Fruit fly (Drosophila melanogaster) whole organism, pupa: ENCODE results near the gene CG12620.

ENCODE experiments used
- CG10348 ChIP-seq: fragments of 200-800 bp; sonication (Bioruptor generic); IDR thresholded peaks from 2 replicates; pipeline ENCODE4 v1.3.6; 2022; ENCODE audit warnings: missing biosample characterization, missing genetic modification characterization
- CG12605 ChIP-seq: fragments of 200-800 bp; sonication (Bioruptor generic); IDR thresholded peaks from 2 replicates; pipeline ENCODE4 v1.3.6; 2022; ENCODE audit warnings: missing biosample characterization, missing genetic modification characterization
- CG13204 ChIP-seq: fragments of 200-800 bp; sonication (Bioruptor generic); optimal IDR thresholded peaks from 2 replicates; lab custom pipeline; 2018; ENCODE audit warnings: missing biosample characterization, mild to moderate bottlenecking, missing genetic modification characterization, moderate library complexity
- CG14655 ChIP-seq: fragments of 200-800 bp; sonication (Bioruptor generic); optimal IDR thresholded peaks from 3 replicates; lab custom pipeline; 2017; ENCODE audit warnings: mild to moderate bottlenecking, missing biosample characterization, missing genetic modification reagents, missing genetic modification characterization
- CG15710 ChIP-seq: fragments of 200-800 bp; sonication (Bioruptor generic); optimal IDR thresholded peaks from 2 replicates; lab custom pipeline; 2018; ENCODE audit warnings: missing biosample characterization, mild to moderate bottlenecking, missing genetic modification characterization, moderate library complexity
- CG17806 ChIP-seq: fragments of 200-800 bp; sonication (Bioruptor generic); optimal IDR thresholded peaks from 2 replicates; lab custom pipeline; 2018; ENCODE audit warnings: missing biosample characterization, mild to moderate bottlenecking, missing genetic modification characterization, moderate library complexity
- CG4496 ChIP-seq: fragments of 200-800 bp; sonication (Bioruptor generic); IDR thresholded peaks from 3 replicates; pipeline ENCODE4 v1.3.6; 2022; ENCODE audit warnings: missing biosample characterization, missing genetic modification characterization
- CG8159 ChIP-seq: fragments of 200-800 bp; sonication (Bioruptor generic); optimal IDR thresholded peaks from 3 replicates; lab custom pipeline; 2018; ENCODE audit warnings: missing biosample characterization, mild to moderate bottlenecking, missing genetic modification characterization, moderate library complexity
- CG8301 ChIP-seq: fragments of 200-800 bp; sonication (Bioruptor generic); optimal IDR thresholded peaks from 2 replicates; lab custom pipeline; 2018; ENCODE audit warnings: missing biosample characterization, mild to moderate bottlenecking, missing genetic modification characterization
- EcR ChIP-seq: fragments of 200-800 bp; sonication (Bioruptor generic); optimal IDR thresholded peaks from 3 replicates; lab custom pipeline; 2019; ENCODE audit warnings: missing biosample characterization, missing genetic modification characterization, mild to moderate bottlenecking, moderate library complexity, missing genetic modification reagents
- Pif1B ChIP-seq: fragments of 200-800 bp; sonication (Bioruptor generic); optimal IDR thresholded peaks from 3 replicates; lab custom pipeline; 2016; ENCODE audit warnings: missing biosample characterization, missing genetic modification characterization
- Snoo ChIP-seq: fragments of 200-800 bp; sonication (Bioruptor generic); optimal IDR thresholded peaks from 3 replicates; lab custom pipeline; 2017; ENCODE audit warnings: missing biosample characterization, mild to moderate bottlenecking, missing genetic modification characterization, inconsistent platforms
- gl ChIP-seq: fragments of 200-800 bp; sonication (Bioruptor generic); optimal IDR thresholded peaks from 2 replicates; lab custom pipeline; 2018; ENCODE audit warnings: missing biosample characterization, mild to moderate bottlenecking, missing genetic modification characterization

DNA sequence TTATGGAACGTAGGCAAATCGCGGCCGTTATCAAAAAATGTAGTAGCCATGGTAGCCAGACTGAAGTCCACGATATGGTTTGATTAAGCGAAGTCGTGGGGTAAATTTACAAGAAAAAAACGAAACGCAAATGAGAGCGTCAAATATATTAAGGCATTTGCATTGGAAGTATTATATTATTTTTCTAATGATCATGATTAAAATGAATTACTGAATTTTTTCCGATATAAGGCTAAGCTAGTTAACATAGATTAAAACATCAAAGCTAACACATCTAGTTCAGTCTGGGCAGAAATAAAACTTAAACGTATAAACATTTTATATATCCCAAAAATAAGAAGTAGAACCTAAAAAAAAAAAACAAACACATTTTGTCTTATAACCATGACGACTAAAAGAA, at the start of gene CG12620:
- TF ChIP-seq CG13204 (no peak), CG14655 (no peak), Snoo (tag; lab: Kevin White, UChicago) (no peak), CG12605 (no peak), CG17806 (tag; lab: Kevin White, UChicago) (no peak), CG8159 (no peak), CG15710 (tag; lab: Kevin White, UChicago) (no peak), EcR (GFP tag; lab: Kevin White, UChicago) (no peak), Pif1B (GFP tag; lab: Kevin White, UChicago) (no peak), CG4496 (GFP tag; lab: Robert Waterston, UW) (no peak), CG10348 (no peak), CG8301 (tag; lab: Kevin White, UChicago) (no peak), gl (no peak)
